Fruit fly (Drosophila melanogaster) whole organism, pupa: ENCODE data around the gene bys.

ENCODE experiments used
- CG10348 ChIP-seq: fragments of 200-800 bp; sonication (Bioruptor generic); IDR thresholded peaks from 2 replicates; pipeline ENCODE4 v1.3.6; 2022; ENCODE audit warnings: missing biosample characterization, missing genetic modification characterization
- CG12605 ChIP-seq: fragments of 200-800 bp; sonication (Bioruptor generic); IDR thresholded peaks from 2 replicates; pipeline ENCODE4 v1.3.6; 2022; ENCODE audit warnings: missing biosample characterization, missing genetic modification characterization
- CG13204 ChIP-seq: fragments of 200-800 bp; sonication (Bioruptor generic); optimal IDR thresholded peaks from 2 replicates; lab custom pipeline; 2018; ENCODE audit warnings: missing biosample characterization, mild to moderate bottlenecking, missing genetic modification characterization, moderate library complexity
- CG14655 ChIP-seq: fragments of 200-800 bp; sonication (Bioruptor generic); optimal IDR thresholded peaks from 3 replicates; lab custom pipeline; 2017; ENCODE audit warnings: mild to moderate bottlenecking, missing biosample characterization, missing genetic modification reagents, missing genetic modification characterization
- CG15710 ChIP-seq: fragments of 200-800 bp; sonication (Bioruptor generic); optimal IDR thresholded peaks from 2 replicates; lab custom pipeline; 2018; ENCODE audit warnings: missing biosample characterization, mild to moderate bottlenecking, missing genetic modification characterization, moderate library complexity
- CG17806 ChIP-seq: fragments of 200-800 bp; sonication (Bioruptor generic); optimal IDR thresholded peaks from 2 replicates; lab custom pipeline; 2018; ENCODE audit warnings: missing biosample characterization, mild to moderate bottlenecking, missing genetic modification characterization, moderate library complexity
- CG32121 ChIP-seq: fragments of 200-800 bp; sonication (Bioruptor generic); IDR thresholded peaks from 2 replicates; pipeline ENCODE4 v1.3.6; 2022; ENCODE audit warnings: missing biosample characterization, missing genetic modification characterization
- CG34367 ChIP-seq: fragments of 200-800 bp; sonication (Bioruptor generic); optimal IDR thresholded peaks from 2 replicates; lab custom pipeline; 2018; ENCODE audit warnings: missing biosample characterization, mild to moderate bottlenecking, missing genetic modification characterization
- CG4496 ChIP-seq: fragments of 200-800 bp; sonication (Bioruptor generic); IDR thresholded peaks from 3 replicates; pipeline ENCODE4 v1.3.6; 2022; ENCODE audit warnings: missing biosample characterization, missing genetic modification characterization
- CG8159 ChIP-seq: fragments of 200-800 bp; sonication (Bioruptor generic); optimal IDR thresholded peaks from 3 replicates; lab custom pipeline; 2018; ENCODE audit warnings: missing biosample characterization, mild to moderate bottlenecking, missing genetic modification characterization, moderate library complexity
- CG8301 ChIP-seq: fragments of 200-800 bp; sonication (Bioruptor generic); optimal IDR thresholded peaks from 2 replicates; lab custom pipeline; 2018; ENCODE audit warnings: missing biosample characterization, mild to moderate bottlenecking, missing genetic modification characterization
- CG9948 ChIP-seq: fragments of 200-800 bp; sonication (Bioruptor generic); optimal IDR thresholded peaks from 2 replicates; lab custom pipeline; 2018; ENCODE audit warnings: missing biosample characterization, mild to moderate bottlenecking, missing genetic modification characterization, moderate library complexity
- D1 ChIP-seq: fragments of 200-800 bp; sonication (Bioruptor generic); optimal IDR thresholded peaks from 2 replicates; lab custom pipeline; 2018; ENCODE audit warnings: missing biosample characterization, mild to moderate bottlenecking, missing genetic modification characterization, moderate library complexity
- EcR ChIP-seq: fragments of 200-800 bp; sonication (Bioruptor generic); optimal IDR thresholded peaks from 3 replicates; lab custom pipeline; 2019; ENCODE audit warnings: missing biosample characterization, missing genetic modification characterization, mild to moderate bottlenecking, moderate library complexity, missing genetic modification reagents
- Ets98B ChIP-seq: fragments of 200-800 bp; sonication (Bioruptor generic); IDR thresholded peaks from 2 replicates; pipeline ENCODE4 v1.3.6; 2022; ENCODE audit warnings: missing biosample characterization, missing genetic modification characterization
- Pif1A ChIP-seq: fragments of 200-800 bp; sonication (Bioruptor generic); optimal IDR thresholded peaks from 3 replicates; lab custom pipeline; 2016; ENCODE audit warnings: missing biosample characterization, missing genetic modification characterization
- Pif1B ChIP-seq: fragments of 200-800 bp; sonication (Bioruptor generic); optimal IDR thresholded peaks from 3 replicates; lab custom pipeline; 2016; ENCODE audit warnings: missing biosample characterization, missing genetic modification characterization
- Snoo ChIP-seq: fragments of 200-800 bp; sonication (Bioruptor generic); optimal IDR thresholded peaks from 3 replicates; lab custom pipeline; 2017; ENCODE audit warnings: missing biosample characterization, mild to moderate bottlenecking, missing genetic modification characterization, inconsistent platforms
- fd96Ca ChIP-seq: fragments of 200-800 bp; sonication (Bioruptor generic); IDR thresholded peaks from 3 replicates; pipeline ENCODE4 v1.3.6; 2022; ENCODE audit warnings: missing biosample characterization, missing genetic modification characterization
- gl ChIP-seq: fragments of 200-800 bp; sonication (Bioruptor generic); optimal IDR thresholded peaks from 2 replicates; lab custom pipeline; 2018; ENCODE audit warnings: missing biosample characterization, mild to moderate bottlenecking, missing genetic modification characterization
- rn ChIP-seq: fragments of 200-800 bp; sonication (Bioruptor generic); IDR thresholded peaks from 2 replicates; pipeline ENCODE4 v1.3.6; 2022; ENCODE audit warnings: missing biosample characterization, missing genetic modification characterization

Gene bys

DNA sequence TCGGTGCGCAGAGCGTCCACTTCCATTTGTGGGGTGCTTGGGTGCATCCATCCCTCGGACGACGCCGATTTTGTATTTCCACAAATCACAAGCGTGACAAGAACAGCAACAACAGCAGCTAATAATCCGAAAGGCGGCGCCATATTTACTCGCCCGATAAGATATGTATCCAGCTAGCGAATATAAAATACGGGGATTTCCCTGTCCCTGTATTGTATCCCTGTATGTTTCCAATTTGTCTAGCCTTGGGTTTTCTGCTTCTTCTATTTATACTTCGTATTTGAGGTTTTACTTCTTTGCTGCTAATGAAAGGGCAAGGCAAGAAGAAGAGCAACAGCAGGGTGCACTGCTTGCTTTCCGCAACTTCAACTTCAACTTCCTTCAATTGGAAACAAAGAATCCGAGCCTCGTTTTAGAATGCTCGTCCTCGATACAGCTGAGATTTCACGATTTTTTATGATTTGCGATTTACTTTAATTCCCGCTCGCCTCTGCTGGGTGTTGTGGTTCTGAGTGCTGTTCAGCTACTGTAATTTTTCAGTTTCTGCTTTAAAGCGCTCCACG is 42.6 kb downstream of the bys start:
- TF ChIP-seq CG15710 (tag; lab: Kevin White, UChicago) = no peak
- peak; percentile 9 for TF ChIP-seq CG13204 (GFP tag; lab: Kevin White, UChicago)

DNA sequence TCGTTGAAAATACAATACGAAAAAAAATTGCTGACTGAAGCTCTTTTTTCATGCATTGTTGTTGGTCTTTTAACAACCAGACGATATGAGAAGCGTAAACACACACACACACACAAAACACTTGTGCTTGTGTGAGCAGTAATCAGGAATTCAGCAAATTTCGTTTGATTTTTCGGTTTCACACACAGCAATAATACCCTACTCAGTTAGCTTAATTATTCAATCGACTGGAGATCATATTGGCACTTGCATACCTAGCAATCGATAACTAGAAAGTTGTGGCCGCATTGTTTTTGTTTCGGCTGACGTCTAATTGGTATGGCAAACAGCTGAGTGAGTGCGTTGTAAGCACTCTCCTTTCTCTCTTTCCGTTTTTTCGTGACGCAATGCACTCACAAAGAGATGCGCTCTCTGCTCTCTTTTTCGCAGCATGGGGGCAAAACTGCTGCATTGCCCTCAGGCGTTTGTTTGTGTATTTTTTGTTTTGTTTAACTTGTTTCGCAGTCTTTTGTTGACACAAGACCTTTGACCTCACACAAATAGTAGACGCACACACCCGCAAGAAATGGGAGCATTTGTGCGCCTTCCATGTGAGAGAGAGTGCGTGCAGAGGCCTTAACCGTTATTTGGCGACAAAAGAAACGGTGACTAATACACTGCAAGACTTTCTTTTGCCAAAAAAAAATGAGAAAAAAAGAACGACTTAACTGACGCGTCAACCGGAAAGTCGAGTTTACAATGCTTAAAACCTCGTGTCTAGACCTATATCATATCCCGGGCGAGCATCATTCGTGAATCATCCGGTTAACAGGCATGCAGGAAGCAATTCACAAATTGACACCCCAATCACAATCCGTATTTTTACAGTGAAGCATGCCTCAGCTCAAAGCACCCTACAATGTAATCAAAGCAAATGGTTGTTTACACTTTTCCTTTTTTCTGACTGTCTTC is 43.4 kb downstream of the bys start:
- TF ChIP-seq D1 (tag; lab: Kevin White, UChicago) (no peak), Pif1A (GFP tag; lab: Kevin White, UChicago) (peak; percentile 60), fd96Ca (peak; percentile 73; the same call in 2 of the 3 replicates), CG4496 (GFP tag; lab: Robert Waterston, UW) (peak; percentile 76), EcR (GFP tag; lab: Kevin White, UChicago) (peak; percentile 46), CG14655 (GFP tag; lab: Kevin White, UChicago) (peak; percentile 72), CG17806 (peak; percentile 38), CG12605 (GFP tag; lab: Robert Waterston, UW) (no peak; the same call in none of the 2 replicates), gl (tag; lab: Kevin White, UChicago) (no peak), CG13204 (GFP tag; lab: Kevin White, UChicago) (no peak), CG15710 (tag; lab: Kevin White, UChicago) (peak; percentile 52), CG9948 (tag; lab: Kevin White, UChicago) (peak; percentile 57), CG10348 (peak; percentile 50; the same call in 1 of the 2 replicates), CG8159 (tag; lab: Kevin White, UChicago) (peak; percentile 55), CG32121 (GFP tag; lab: Robert Waterston, UW) (peak; percentile 30; the same call in 1 of the 2 replicates), rn (GFP tag; lab: Robert Waterston, UW) (no peak), Ets98B (GFP tag; lab: Robert Waterston, UW) (peak; percentile 28), Snoo (tag; lab: Kevin White, UChicago) (peak; percentile 60), CG8301 (tag; lab: Kevin White, UChicago) (peak; percentile 65), CG34367 (tag; lab: Kevin White, UChicago) (peak; percentile 17), Pif1B (GFP tag; lab: Kevin White, UChicago) (peak; percentile 28)

DNA sequence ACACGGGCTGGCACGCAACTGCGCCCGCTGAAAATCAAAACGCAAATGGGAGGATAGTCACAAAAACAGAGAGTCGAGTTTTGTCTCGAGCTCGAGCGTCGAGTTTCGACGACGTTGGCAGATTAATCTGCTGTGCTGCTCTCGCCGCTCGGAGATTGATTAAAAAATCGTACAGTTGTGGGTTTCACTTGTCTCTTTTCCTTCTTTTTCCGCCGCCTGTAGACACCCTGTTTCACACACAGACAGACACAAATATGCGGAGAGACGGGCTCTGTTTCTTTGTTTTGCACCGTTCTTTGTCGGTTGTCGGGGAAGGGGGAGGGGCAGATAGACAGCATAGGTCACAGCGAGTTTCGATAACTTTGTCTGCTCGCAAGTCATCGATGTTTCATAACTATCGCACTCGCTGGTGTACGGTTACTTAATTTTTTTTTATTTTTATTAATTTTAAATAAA is 45.2 kb downstream of the bys start, which contains the start of gene orion:
Gene orion, minus strand, starts transcription at position 51 of the 456 bp plus-strand sequence.
- TF ChIP-seq CG8159 (tag; lab: Kevin White, UChicago) = peak; percentile 67
- peak; percentile 62; the same call in 1 of the 2 replicates for TF ChIP-seq CG32121 (GFP tag; lab: Robert Waterston, UW)
- peak; percentile 93 for TF ChIP-seq gl (tag; lab: Kevin White, UChicago)
- TF ChIP-seq CG34367 (tag; lab: Kevin White, UChicago) = peak; percentile 76
- TF ChIP-seq CG13204 (GFP tag; lab: Kevin White, UChicago) = peak; percentile 91
- TF ChIP-seq CG9948 (tag; lab: Kevin White, UChicago) = peak; percentile 38
- no peak for TF ChIP-seq CG14655 (GFP tag; lab: Kevin White, UChicago)
- TF ChIP-seq CG10348 = no peak
- peak; percentile 81 for TF ChIP-seq Pif1A (GFP tag; lab: Kevin White, UChicago)
- TF ChIP-seq Snoo (tag; lab: Kevin White, UChicago) = peak; percentile 48
- TF ChIP-seq D1 (tag; lab: Kevin White, UChicago) = no peak
- TF ChIP-seq rn (GFP tag; lab: Robert Waterston, UW) = peak; percentile 42; the same call in 1 of the 2 replicates
- no peak for TF ChIP-seq CG8301 (tag; lab: Kevin White, UChicago)
- TF ChIP-seq CG15710 (tag; lab: Kevin White, UChicago) = peak; percentile 73
- peak; percentile 76 for TF ChIP-seq Ets98B (GFP tag; lab: Robert Waterston, UW)
- TF ChIP-seq CG12605 (GFP tag; lab: Robert Waterston, UW) = peak; percentile 78
- TF ChIP-seq Pif1B (GFP tag; lab: Kevin White, UChicago) = peak; percentile 79
- TF ChIP-seq CG17806 = peak; percentile 53
- TF ChIP-seq fd96Ca = peak; percentile 71
- peak; percentile 92 for TF ChIP-seq CG4496 (GFP tag; lab: Robert Waterston, UW)
- peak; percentile 85 for TF ChIP-seq EcR (GFP tag; lab: Kevin White, UChicago)
- TF ChIP-seq, all 21 proteins: peak for 17
